Worm (Caenorhabditis elegans) whole organism, mixed stage, embryonic: ENCODE data around the gene fbxb-48.

ENCODE experiments used
- M03D4.4 ChIP-seq: sonication (generic microtip); optimal IDR thresholded peaks from 2 replicates; lab custom pipeline; 2017; ENCODE audit warnings: mild to moderate bottlenecking, missing genetic modification characterization, missing compliant biosample characterization
- bed-3 ChIP-seq: fragments of 200-800 bp; sonication (Bioruptor generic); optimal IDR thresholded peaks from 3 replicates; lab custom pipeline; 2018; ENCODE audit warnings: mild to moderate bottlenecking, missing genetic modification characterization, moderate library complexity, missing compliant biosample characterization
- blmp-1 ChIP-seq: fragments of 150-350 bp; optimal IDR thresholded peaks from 2 replicates; lab custom pipeline; 2014; ENCODE audit warnings: missing biosample characterization, missing genetic modification characterization
- ceh-39 ChIP-seq: fragments of 150-350 bp; optimal IDR thresholded peaks from 2 replicates; lab custom pipeline; 2014; ENCODE audit warnings: missing biosample characterization, missing genetic modification characterization
- ceh-43 ChIP-seq: fragments of 200-800 bp; sonication (Bioruptor generic); optimal IDR thresholded peaks from 2 replicates; lab custom pipeline; 2018; ENCODE audit warnings: mild to moderate bottlenecking, missing genetic modification characterization, moderate library complexity, missing compliant biosample characterization
- ceh-83 ChIP-seq: fragments of 200-800 bp; sonication (Bioruptor generic); optimal IDR thresholded peaks from 2 replicates; lab custom pipeline; 2018; ENCODE audit warnings: mild to moderate bottlenecking, missing genetic modification characterization, missing compliant biosample characterization
- ces-1 ChIP-seq: fragments of 150-350 bp; optimal IDR thresholded peaks from 2 replicates; lab custom pipeline; 2014; ENCODE audit warnings: missing biosample characterization, missing genetic modification reagents, missing genetic modification characterization
- cnd-1 ChIP-seq: fragments of 200-800 bp; sonication (Bioruptor generic); optimal IDR thresholded peaks from 2 replicates; lab custom pipeline; 2018; ENCODE audit warnings: mild to moderate bottlenecking, missing genetic modification characterization, missing compliant biosample characterization
- drap-1 ChIP-seq: fragments of 200-800 bp; sonication (Bioruptor generic); optimal IDR thresholded peaks from 3 replicates; lab custom pipeline; 2018; ENCODE audit warnings: mild to moderate bottlenecking, missing genetic modification characterization, missing compliant biosample characterization
- elt-3 ChIP-seq: fragments of 150-350 bp; optimal IDR thresholded peaks from 2 replicates; lab custom pipeline; 2014; ENCODE audit warnings: missing biosample characterization, missing genetic modification characterization
- ham-2 ChIP-seq: fragments of 200-800 bp; sonication (Bioruptor generic); optimal IDR thresholded peaks from 2 replicates; lab custom pipeline; 2018; ENCODE audit warnings: mild to moderate bottlenecking, missing genetic modification characterization, missing compliant biosample characterization
- hlh-1 ChIP-seq: fragments of 150-350 bp; optimal IDR thresholded peaks from 2 replicates; lab custom pipeline; 2014; ENCODE audit warnings: missing biosample characterization, missing genetic modification reagents, missing genetic modification characterization
- lin-13 ChIP-seq: fragments of 150-350 bp; optimal IDR thresholded peaks from 2 replicates; lab custom pipeline; 2014; ENCODE audit warnings: missing biosample characterization, missing genetic modification characterization
- lin-32 ChIP-seq: fragments of 200-800 bp; sonication (Bioruptor generic); optimal IDR thresholded peaks from 2 replicates; lab custom pipeline; 2018; ENCODE audit warnings: mild to moderate bottlenecking, missing genetic modification characterization, missing compliant biosample characterization
- lsy-2 ChIP-seq: fragments of 150-350 bp; optimal IDR thresholded peaks from 2 replicates; lab custom pipeline; 2014; ENCODE audit warnings: missing biosample characterization, missing genetic modification characterization
- mab-5 ChIP-seq: fragments of 150-350 bp; optimal IDR thresholded peaks from 2 replicates; lab custom pipeline; 2014; ENCODE audit warnings: missing biosample characterization, missing genetic modification characterization
- mep-1 ChIP-seq: fragments of 150-350 bp; optimal IDR thresholded peaks from 2 replicates; lab custom pipeline; 2017; ENCODE audit warnings: missing biosample characterization, missing genetic modification reagents, missing genetic modification characterization, inconsistent platforms
- mls-2 ChIP-seq: sonication (generic microtip); optimal IDR thresholded peaks from 2 replicates; lab custom pipeline; 2016; ENCODE audit warnings: mild to moderate bottlenecking, missing genetic modification characterization, moderate library complexity, missing compliant biosample characterization
- nhr-12 ChIP-seq: fragments of 150-350 bp; optimal IDR thresholded peaks from 2 replicates; lab custom pipeline; 2014; ENCODE audit warnings: missing biosample characterization, missing genetic modification characterization
- nhr-2 ChIP-seq: fragments of 150-350 bp; optimal IDR thresholded peaks from 2 replicates; lab custom pipeline; 2014; ENCODE audit warnings: missing biosample characterization, missing genetic modification characterization
- nhr-237 ChIP-seq: fragments of 150-350 bp; optimal IDR thresholded peaks from 2 replicates; lab custom pipeline; 2014; ENCODE audit warnings: missing biosample characterization, missing genetic modification characterization
- nhr-76 ChIP-seq: sonication (generic microtip); optimal IDR thresholded peaks from 2 replicates; lab custom pipeline; 2017; ENCODE audit warnings: missing biosample characterization, missing genetic modification characterization
- pha-4 ChIP-seq: fragments of 150-350 bp; optimal IDR thresholded peaks from 2 replicates; lab custom pipeline; 2018; ENCODE audit warnings: missing biosample characterization, missing genetic modification reagents, missing genetic modification characterization
- sem-2 ChIP-seq: fragments of 200-800 bp; sonication (Bioruptor generic); optimal IDR thresholded peaks from 2 replicates; lab custom pipeline; 2018; ENCODE audit warnings: mild to moderate bottlenecking, missing genetic modification characterization, missing compliant biosample characterization
- snpc-4 ChIP-seq: fragments of 150-350 bp; optimal IDR thresholded peaks from 2 replicates; lab custom pipeline; 2014; ENCODE audit warnings: missing biosample characterization, missing genetic modification characterization
- sptf-1 ChIP-seq: sonication (generic microtip); optimal IDR thresholded peaks from 2 replicates; lab custom pipeline; 2017; ENCODE audit warnings: mild to moderate bottlenecking, missing genetic modification characterization, moderate library complexity, missing compliant biosample characterization
- tbx-8 ChIP-seq: fragments of 200-800 bp; sonication (Bioruptor generic); optimal IDR thresholded peaks from 2 replicates; lab custom pipeline; 2018; ENCODE audit warnings: mild to moderate bottlenecking, missing genetic modification characterization, moderate library complexity, missing compliant biosample characterization
- unc-120 ChIP-seq: sonication (generic microtip); optimal IDR thresholded peaks from 2 replicates; lab custom pipeline; 2017; ENCODE audit warnings: missing genetic modification characterization, missing compliant biosample characterization; ENCODE audit not compliant: poor library complexity, severe bottlenecking
- unc-39 ChIP-seq: fragments of 150-350 bp; optimal IDR thresholded peaks from 2 replicates; lab custom pipeline; 2014; ENCODE audit warnings: missing biosample characterization, missing genetic modification characterization
- unc-62 ChIP-seq: fragments of 150-350 bp; optimal IDR thresholded peaks from 2 replicates; lab custom pipeline; 2014; ENCODE audit warnings: missing biosample characterization, missing genetic modification reagents, missing genetic modification characterization
- zip-8 ChIP-seq: fragments of 150-350 bp; optimal IDR thresholded peaks from 2 replicates; lab custom pipeline; 2014; ENCODE audit warnings: missing biosample characterization, missing genetic modification characterization
- ztf-11 ChIP-seq: fragments of 150-350 bp; optimal IDR thresholded peaks from 2 replicates; lab custom pipeline; 2014; ENCODE audit warnings: missing biosample characterization, missing genetic modification characterization

Gene fbxb-48

ce11 chrII:1719153-1719552 lies at the start of gene fbxb-48:
Gene fbxb-48 (minus strand): TSS chrII:1719253.
- TF ChIP-seq hlh-1: peak; percentile 50
- TF ChIP-seq lin-13 (tag; lab: Kevin White, UChicago): no peak
- TF ChIP-seq, all 35 proteins: peak for 1

ce11 chrII:1766715-1767114 lies 47.7 kb upstream of the fbxb-48 start:
- TF ChIP-seq ham-2 (no peak), nhr-237 (tag; lab: Kevin White, UChicago) (no peak), lin-13 (tag; lab: Kevin White, UChicago) (no peak), sptf-1 (tag; lab: Kevin White, UChicago) (no peak), M03D4.4 (tag; lab: Kevin White, UChicago) (no peak), ces-1 (GFP tag; lab: Kevin White, UChicago) (no peak), nhr-2 (tag; lab: Kevin White, UChicago) (no peak), nhr-76 (tag; lab: Kevin White, UChicago) (no peak), mab-5 (tag; lab: Kevin White, UChicago) (no peak), unc-39 (tag; lab: Kevin White, UChicago) (no peak), mep-1 (tag; lab: Kevin White, UChicago) (no peak), bed-3 (GFP tag; lab: Kevin White, UChicago) (no peak)
- TF ChIP-seq, all 35 proteins: peak for 0

DNA sequence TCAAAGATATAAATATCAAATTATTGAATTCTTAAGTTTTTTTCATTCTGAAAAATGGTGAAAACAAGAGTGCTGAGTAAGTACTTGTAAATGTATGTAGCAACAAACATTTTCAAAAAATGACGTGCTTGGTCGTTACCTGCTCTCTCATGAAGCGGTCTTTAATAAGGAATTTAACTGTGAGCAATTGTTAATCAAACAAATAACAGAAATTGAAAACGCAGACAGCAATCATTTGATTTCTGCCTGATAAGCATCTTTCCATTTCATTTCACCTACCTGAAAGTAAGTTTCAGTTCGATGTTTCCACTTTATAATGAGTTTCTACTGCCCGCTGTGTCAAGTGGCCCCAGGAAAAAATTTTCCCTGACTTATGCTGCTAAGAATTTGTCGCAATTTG lies 44.0 kb upstream of the fbxb-48 start, which contains the start of gene math-28:
Gene math-28, plus strand, starts transcription at position 301 of the 400 bp plus-strand sequence.
- TF ChIP-seq snpc-4 (tag; lab: Kevin White, UChicago) (no peak), pha-4 (tag; lab: Kevin White, UChicago) (no peak), mab-5 (tag; lab: Kevin White, UChicago) (no peak), ceh-39 (tag; lab: Kevin White, UChicago) (no peak), hlh-1 (no peak), lsy-2 (no peak), unc-62 (GFP tag; lab: Kevin White, UChicago) (no peak), sem-2 (GFP tag; lab: Kevin White, UChicago) (no peak), lin-32 (GFP tag; lab: Kevin White, UChicago) (no peak), mep-1 (tag; lab: Kevin White, UChicago) (no peak), blmp-1 (no peak), ces-1 (GFP tag; lab: Kevin White, UChicago) (no peak), drap-1 (GFP tag; lab: Kevin White, UChicago) (no peak), zip-8 (tag; lab: Kevin White, UChicago) (no peak), ztf-11 (tag; lab: Kevin White, UChicago) (no peak), lin-13 (tag; lab: Kevin White, UChicago) (no peak), ceh-83 (no peak), M03D4.4 (tag; lab: Kevin White, UChicago) (no peak), mls-2 (tag; lab: Kevin White, UChicago) (no peak), ceh-43 (GFP tag; lab: Kevin White, UChicago) (no peak)

- TF ChIP-seq mls-2 (tag; lab: Kevin White, UChicago): no peak
- no peak for TF ChIP-seq nhr-237 (tag; lab: Kevin White, UChicago)
- no peak for TF ChIP-seq M03D4.4 (tag; lab: Kevin White, UChicago)
- no peak for TF ChIP-seq ces-1 (GFP tag; lab: Kevin White, UChicago)
- no peak for TF ChIP-seq unc-120 (tag; lab: Kevin White, UChicago)
- TF ChIP-seq lin-13 (tag; lab: Kevin White, UChicago): no peak
- no peak for TF ChIP-seq lin-32 (GFP tag; lab: Kevin White, UChicago)
- TF ChIP-seq nhr-12 (tag; lab: Kevin White, UChicago): no peak
- TF ChIP-seq mab-5 (tag; lab: Kevin White, UChicago): no peak
- no peak for TF ChIP-seq ceh-39 (tag; lab: Kevin White, UChicago)
- no peak for TF ChIP-seq mep-1 (tag; lab: Kevin White, UChicago)
Observed at ce11 chrII:1761564-1761963, 42.5 kb upstream of the fbxb-48 start, which contains the start of gene F36H5.4. Gene F36H5.4 (plus strand): TSS chrII:1761864.

DNA sequence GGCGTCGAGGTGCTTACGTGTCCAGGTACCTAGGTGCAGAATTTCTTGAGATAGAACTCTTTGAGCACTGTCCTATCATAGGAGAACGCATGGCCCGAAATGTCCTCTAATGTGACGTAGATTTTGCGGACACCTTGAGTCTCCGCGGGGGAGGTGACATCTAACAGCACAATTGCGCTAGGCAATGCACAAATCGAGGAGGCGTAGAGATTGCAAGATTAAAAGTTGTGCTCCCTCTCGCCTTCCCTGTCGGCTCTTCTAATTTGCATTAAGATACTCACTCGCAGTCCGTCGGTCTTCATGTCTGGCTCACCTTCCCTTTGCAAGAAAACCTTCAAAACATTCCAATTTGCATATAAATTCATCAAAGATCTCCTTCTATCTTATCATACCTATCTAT lies 40.5 kb upstream of the fbxb-48 start, which contains the start of gene F36H5.18:
Gene F36H5.18, plus strand, starts transcription at position 301 of the 400 bp plus-strand sequence.
- TF ChIP-seq lin-32 (GFP tag; lab: Kevin White, UChicago) (no peak), zip-8 (tag; lab: Kevin White, UChicago) (no peak), mep-1 (tag; lab: Kevin White, UChicago) (no peak), tbx-8 (GFP tag; lab: Kevin White, UChicago) (no peak), hlh-1 (no peak), unc-120 (tag; lab: Kevin White, UChicago) (no peak), nhr-76 (tag; lab: Kevin White, UChicago) (no peak), elt-3 (tag; lab: Kevin White, UChicago) (no peak), ceh-39 (tag; lab: Kevin White, UChicago) (no peak), drap-1 (GFP tag; lab: Kevin White, UChicago) (no peak), unc-62 (GFP tag; lab: Kevin White, UChicago) (no peak), ham-2 (no peak), sptf-1 (tag; lab: Kevin White, UChicago) (no peak), cnd-1 (tag; lab: Kevin White, UChicago) (no peak), mls-2 (tag; lab: Kevin White, UChicago) (no peak), M03D4.4 (tag; lab: Kevin White, UChicago) (no peak), pha-4 (tag; lab: Kevin White, UChicago) (no peak), ces-1 (GFP tag; lab: Kevin White, UChicago) (no peak), ztf-11 (tag; lab: Kevin White, UChicago) (no peak)
